Fruit fly (Drosophila melanogaster) whole organism, embryonic: ENCODE results near the gene CG11089.

Experiments
- Atf6 ChIP-seq: fragments of 200-800 bp; sonication (Bioruptor generic); IDR thresholded peaks from 2 replicates; pipeline ENCODE4 v1.3.6; 2022; ENCODE audit warnings: missing biosample characterization, missing genetic modification characterization
- CG10147 ChIP-seq: fragments of 200-800 bp; sonication (Bioruptor generic); optimal IDR thresholded peaks from 2 replicates; lab custom pipeline; 2019; ENCODE audit warnings: missing biosample characterization, mild to moderate bottlenecking, missing genetic modification characterization, moderate library complexity
- CG10209 ChIP-seq: fragments of 200-800 bp; sonication (Bioruptor generic); optimal IDR thresholded peaks from 3 replicates; lab custom pipeline; 2017; ENCODE audit warnings: missing biosample characterization, mild to moderate bottlenecking, missing genetic modification characterization, missing genetic modification reagents
- CG11560 ChIP-seq: fragments of 200-800 bp; sonication (Bioruptor generic); IDR thresholded peaks from 3 replicates; pipeline ENCODE4 v1.3.6; 2022; ENCODE audit warnings: missing biosample characterization, missing genetic modification characterization
- CG11695 ChIP-seq: fragments of 200-800 bp; sonication (Bioruptor generic); IDR thresholded peaks from 3 replicates; pipeline ENCODE4 v1.3.6; 2022; ENCODE audit warnings: missing biosample characterization, missing genetic modification characterization
- CG12071 ChIP-seq: fragments of 200-800 bp; sonication (Bioruptor generic); optimal IDR thresholded peaks from 3 replicates; lab custom pipeline; 2018; ENCODE audit warnings: missing biosample characterization, mild to moderate bottlenecking, missing genetic modification characterization
- CG13424 ChIP-seq: fragments of 200-800 bp; sonication (Bioruptor generic); optimal IDR thresholded peaks from 2 replicates; lab custom pipeline; 2019; ENCODE audit warnings: missing biosample characterization, mild to moderate bottlenecking, missing genetic modification characterization, moderate library complexity
- CG13894 ChIP-seq: fragments of 200-800 bp; sonication (Bioruptor generic); optimal IDR thresholded peaks from 3 replicates; lab custom pipeline; 2018; ENCODE audit warnings: missing biosample characterization, mild to moderate bottlenecking, missing genetic modification characterization, moderate library complexity
- CG1602 ChIP-seq: fragments of 200-800 bp; sonication (Bioruptor generic); optimal IDR thresholded peaks from 3 replicates; lab custom pipeline; 2016; ENCODE audit warnings: missing biosample characterization, missing genetic modification characterization
- CG1792 ChIP-seq: fragments of 200-800 bp; sonication (Bioruptor generic); optimal IDR thresholded peaks from 2 replicates; lab custom pipeline; 2016; ENCODE audit warnings: missing biosample characterization, missing genetic modification characterization
- CG2199 ChIP-seq: fragments of 200-800 bp; sonication (Bioruptor generic); IDR thresholded peaks from 3 replicates; pipeline ENCODE4 v1.3.6; 2022; ENCODE audit warnings: missing biosample characterization, missing genetic modification characterization
- CG32772 ChIP-seq: fragments of 200-800 bp; sonication (Bioruptor generic); IDR thresholded peaks from 2 replicates; pipeline ENCODE4 v1.3.6; 2022; ENCODE audit warnings: missing biosample characterization, missing genetic modification characterization
- CG34376 ChIP-seq: fragments of 200-800 bp; sonication (Bioruptor generic); optimal IDR thresholded peaks from 2 replicates; lab custom pipeline; 2018; ENCODE audit warnings: missing biosample characterization, mild to moderate bottlenecking, missing genetic modification characterization
- CG34422 ChIP-seq: fragments of 200-800 bp; sonication (Bioruptor generic); IDR thresholded peaks from 3 replicates; pipeline ENCODE4 v1.3.6; 2022; ENCODE audit warnings: missing biosample characterization, missing genetic modification characterization
- CG4404 ChIP-seq: fragments of 200-800 bp; sonication (Bioruptor generic); IDR thresholded peaks from 2 replicates; pipeline ENCODE4 v1.3.6; 2022; ENCODE audit warnings: missing biosample characterization, missing genetic modification characterization
- CG4707 ChIP-seq: fragments of 200-800 bp; sonication (Bioruptor generic); optimal IDR thresholded peaks from 2 replicates; lab custom pipeline; 2018; ENCODE audit warnings: missing biosample characterization, mild to moderate bottlenecking, missing genetic modification characterization, moderate library complexity
- CG6175 ChIP-seq: fragments of 200-800 bp; sonication (Bioruptor generic); IDR thresholded peaks from 3 replicates; pipeline ENCODE4 v1.3.6; 2022; ENCODE audit warnings: missing biosample characterization, missing genetic modification characterization
- CG7556 ChIP-seq: fragments of 200-800 bp; sonication (Bioruptor generic); optimal IDR thresholded peaks from 2 replicates; lab custom pipeline; 2017; ENCODE audit warnings: missing biosample characterization, mild to moderate bottlenecking, missing genetic modification characterization
- Chrac-16 ChIP-seq: fragments of 200-800 bp; sonication (Bioruptor generic); optimal IDR thresholded peaks from 3 replicates; lab custom pipeline; 2016; ENCODE audit warnings: missing biosample characterization, missing genetic modification characterization
- E2f2 ChIP-seq: fragments of 200-800 bp; sonication (Bioruptor generic); IDR thresholded peaks from 2 replicates; pipeline ENCODE4 v1.3.6; 2022; ENCODE audit warnings: missing biosample characterization, missing genetic modification characterization
- Ets65A ChIP-seq: fragments of 200-800 bp; sonication (Bioruptor generic); peaks from one replicate; lab custom pipeline; 2016; ENCODE audit warnings: missing biosample characterization, missing genetic modification characterization
- Med ChIP-seq: fragments of 200-800 bp; sonication (Bioruptor generic); peaks from one replicate; lab custom pipeline; 2016; ENCODE audit warnings: missing biosample characterization, missing genetic modification characterization, mild to moderate bottlenecking, inconsistent platforms, moderate library complexity
- NK7.1 ChIP-seq: fragments of 200-800 bp; sonication (Bioruptor generic); optimal IDR thresholded peaks from 3 replicates; lab custom pipeline; 2016; ENCODE audit warnings: missing biosample characterization, missing genetic modification characterization
- Pdp1 ChIP-seq, 2 experiments: fragments of 200-800 bp; sonication (Bioruptor generic); optimal IDR thresholded peaks; 3 replicates each; lab custom pipeline; 2016; ENCODE audit warnings: missing biosample characterization in 2 of 2, missing genetic modification characterization in 2 of 2, mild to moderate bottlenecking in 1 of 2, moderate library complexity in 1 of 2
- Ssrp ChIP-seq: fragments of 200-800 bp; sonication (Bioruptor generic); optimal IDR thresholded peaks from 2 replicates; lab custom pipeline; 2018; ENCODE audit warnings: missing biosample characterization, mild to moderate bottlenecking, missing genetic modification characterization, moderate library complexity
- Taf1 ChIP-seq: fragments of 200-800 bp; sonication (Bioruptor generic); IDR thresholded peaks from 2 replicates; pipeline ENCODE4 v1.3.6; 2022; ENCODE audit warnings: missing biosample characterization, missing genetic modification characterization
- Trl ChIP-seq, 3 experiments: fragments of >200 bp in 2 of 3; fragments of 200-800 bp in 1 of 3; sonication (Bioruptor generic) in 1 of 3; optimal IDR thresholded peaks; 2 replicates in 1 of 3; 3 replicates in 2 of 3; lab custom pipeline; 2016 to 2017; ENCODE audit warnings: missing biosample characterization in 1 of 3, missing genetic modification characterization in 1 of 3
- Vsx1 ChIP-seq: fragments of 200-800 bp; sonication (Bioruptor generic); optimal IDR thresholded peaks from 2 replicates; lab custom pipeline; 2017; ENCODE audit warnings: missing biosample characterization, mild to moderate bottlenecking, missing genetic modification characterization, missing genetic modification reagents
- bsh ChIP-seq, 2 experiments: fragments of 200-800 bp; sonication (Bioruptor generic); optimal IDR thresholded peaks; 2 replicates each; lab custom pipeline; 2017 to 2018; ENCODE audit warnings: mild to moderate bottlenecking in 2 of 2, missing biosample characterization in 2 of 2, missing genetic modification characterization in 2 of 2, moderate library complexity in 1 of 2
- chinmo ChIP-seq: fragments of 200-800 bp; sonication (Bioruptor generic); IDR thresholded peaks from 4 replicates; pipeline ENCODE4 v1.3.6; 2022; ENCODE audit warnings: missing biosample characterization, missing genetic modification characterization; ENCODE audit not compliant: partially characterized antibody
- crol ChIP-seq: fragments of 200-800 bp; sonication (Bioruptor generic); IDR thresholded peaks from 2 replicates; pipeline ENCODE4 v1.3.6; 2022; ENCODE audit warnings: missing biosample characterization, missing genetic modification characterization
- disco-r ChIP-seq: fragments of 200-800 bp; sonication (Bioruptor generic); optimal IDR thresholded peaks from 2 replicates; lab custom pipeline; 2016; ENCODE audit warnings: missing biosample characterization, missing genetic modification characterization
- fu2 ChIP-seq: fragments of 200-800 bp; sonication (Bioruptor generic); optimal IDR thresholded peaks from 2 replicates; lab custom pipeline; 2016; ENCODE audit warnings: missing biosample characterization, missing genetic modification characterization
- grn ChIP-seq: fragments of 200-800 bp; sonication (Bioruptor generic); optimal IDR thresholded peaks from 3 replicates; lab custom pipeline; 2017; ENCODE audit warnings: missing biosample characterization, missing genetic modification characterization
- nmo ChIP-seq: fragments of 200-800 bp; sonication (Bioruptor generic); optimal IDR thresholded peaks from 2 replicates; lab custom pipeline; 2018; ENCODE audit warnings: missing biosample characterization, mild to moderate bottlenecking, missing genetic modification characterization, moderate library complexity
- pzg ChIP-seq: fragments of 200-800 bp; sonication (Bioruptor generic); optimal IDR thresholded peaks from 3 replicates; lab custom pipeline; 2018; ENCODE audit warnings: missing biosample characterization, mild to moderate bottlenecking, missing genetic modification characterization, moderate library complexity
- sens ChIP-seq: fragments of 200-800 bp; sonication (Bioruptor generic); peaks from one replicate; lab custom pipeline; 2016; ENCODE audit warnings: missing biosample characterization, missing genetic modification characterization
- sug ChIP-seq: fragments of 200-800 bp; optimal IDR thresholded peaks from 2 replicates; lab custom pipeline; 2019; ENCODE audit warnings: missing biosample characterization, mild to moderate bottlenecking, missing genetic modification characterization, moderate library complexity
- tio ChIP-seq: fragments of 200-800 bp; sonication (Bioruptor generic); optimal IDR thresholded peaks from 2 replicates; lab custom pipeline; 2017; ENCODE audit warnings: missing biosample characterization, missing genetic modification characterization, inconsistent platforms
- tna ChIP-seq: fragments of 200-800 bp; sonication (Bioruptor generic); IDR thresholded peaks from 2 replicates; pipeline ENCODE4 v1.3.6; 2022; ENCODE audit warnings: missing biosample characterization, missing genetic modification characterization; ENCODE audit not compliant: partially characterized antibody
- trh ChIP-seq: fragments of 200-800 bp; sonication (Bioruptor generic); optimal IDR thresholded peaks from 2 replicates; lab custom pipeline; 2016; ENCODE audit warnings: missing biosample characterization, missing genetic modification characterization
- vfl ChIP-seq: fragments of 200-800 bp; sonication (Bioruptor generic); optimal IDR thresholded peaks from 2 replicates; lab custom pipeline; 2016; ENCODE audit warnings: missing biosample characterization, missing genetic modification characterization
- vvl ChIP-seq: fragments of 200-800 bp; sonication (Bioruptor generic); IDR thresholded peaks from 2 replicates; pipeline ENCODE4 v1.3.6; 2022; ENCODE audit warnings: missing biosample characterization, missing genetic modification characterization
- wdn ChIP-seq: fragments of 200-800 bp; sonication (Bioruptor generic); IDR thresholded peaks from 2 replicates; pipeline ENCODE4 v1.3.6; 2022; ENCODE audit warnings: missing biosample characterization, missing genetic modification characterization

Gene CG11089

dm6 chr3R:24862065-24862464 lies 14.8 kb upstream of the CG11089 start, which contains the start of gene CG13640:
CG13640 (minus strand) TSS chr3R:24862165.
- TF ChIP-seq vvl (GFP tag; lab: Robert Waterston, UW) = 0 out of 2 replicates have a peak, but pooled peaks have one; percentile 24
- peak; percentile 7 for TF ChIP-seq Med (GFP tag; lab: Kevin White, UChicago)
- TF ChIP-seq pzg (GFP tag; lab: Kevin White, UChicago) = no peak
- TF ChIP-seq CG13424 (tag; lab: Kevin White, UChicago) = no peak
- TF ChIP-seq CG12071 (GFP tag; lab: Kevin White, UChicago) = no peak
- no peak for TF ChIP-seq vfl (GFP tag; lab: Kevin White, UChicago)

dm6 chr3R:24862574-24863089 lies 14.2 kb upstream of the CG11089 start, which contains the start of gene CG7016:
CG7016 (plus strand) TSS chr3R:24862931.
- TF ChIP-seq sens (GFP tag; lab: Kevin White, UChicago) (peak; percentile 58), Trl (optimal IDR thresholded peaks at IDR 0.05; lab: Kevin White, UChicago) (peak; percentile 42 to 63), Trl (GFP tag; optimal IDR thresholded peaks at IDR 0.05; lab: Kevin White, UChicago) (no peak), CG13894 (tag; lab: Kevin White, UChicago) (peak; percentile 79), CG6175 (GFP tag; lab: Robert Waterston, UW) (no peak), Ets65A (GFP tag; lab: Kevin White, UChicago) (no peak), CG10147 (GFP tag; lab: Kevin White, UChicago) (no peak), CG1792 (no peak), CG2199 (GFP tag; lab: Robert Waterston, UW) (no peak), vvl (GFP tag; lab: Robert Waterston, UW) (0 out of 2 replicates have a peak, but pooled peaks have one; percentile 2), Pdp1 (GFP tag; optimal IDR thresholded peaks at IDR 0.05; lab: Kevin White, UChicago) (peak in 1 of 2 experiments; percentile 70), crol (GFP tag; lab: Robert Waterston, UW) (no peak), CG4404 (no peak), CG34422 (GFP tag; lab: Robert Waterston, UW) (peak; percentile 12; the same call in 1 of the 3 replicates), disco-r (GFP tag; lab: Kevin White, UChicago) (no peak), E2f2 (GFP tag; lab: Robert Waterston, UW) (no peak), grn (peak; percentile 13), CG34376 (peak; percentile 62), CG11560 (tag; lab: Robert Waterston, UW) (no peak), chinmo (peak; percentile 57; the same call in 1 of the 4 replicates), CG32772 (no peak), fu2 (no peak), Ssrp (tag; lab: Kevin White, UChicago) (no peak), NK7.1 (GFP tag; lab: Kevin White, UChicago) (no peak)

dm6 chr3R:24863894-24864293 lies 13.0 kb upstream of the CG11089 start:
- no peak for TF ChIP-seq Vsx1 (GFP tag; lab: Kevin White, UChicago)
- TF ChIP-seq sens (GFP tag; lab: Kevin White, UChicago) = peak; percentile 1

dm6 chr3R:24864719-24865400 lies 12.0 kb upstream of the CG11089 start, which contains the start of the genes Srg1 and Elal:
Srg1 (minus strand) TSS chr3R:24864732.
Elal (plus strand) TSS chr3R:24865350.
- peak; percentile 33; the same call in 1 of the 3 replicates for TF ChIP-seq CG11695 (GFP tag; lab: Robert Waterston, UW)
- TF ChIP-seq CG10209 = peak; percentile 6
- peak; percentile 28; the same call in 1 of the 2 replicates for TF ChIP-seq E2f2 (GFP tag; lab: Robert Waterston, UW)
- TF ChIP-seq Chrac-16 (GFP tag; lab: Kevin White, UChicago) = peak; percentile 4
- TF ChIP-seq Atf6 (GFP tag; lab: Robert Waterston, UW) = peak; percentile 11; the same call in 1 of the 2 replicates
- no peak for TF ChIP-seq CG1602 (GFP tag; lab: Kevin White, UChicago)
- no peak for TF ChIP-seq trh (GFP tag; lab: Kevin White, UChicago)
- no peak for TF ChIP-seq tio (GFP tag; lab: Kevin White, UChicago)
- 0 out of 2 replicates have a peak, but pooled peaks have one; percentile 14 for TF ChIP-seq wdn
- TF ChIP-seq tna = no peak
- peak; percentile 51 for TF ChIP-seq sug (tag; lab: Kevin White, UChicago)
- no peak for TF ChIP-seq CG4707
- TF ChIP-seq bsh (GFP tag; optimal IDR thresholded peaks at IDR 0.05; lab: Kevin White, UChicago) = peak in 1 of 2 experiments; percentile 22
- TF ChIP-seq nmo (GFP tag; lab: Kevin White, UChicago) = peak; percentile 41
- TF ChIP-seq Taf1 = 0 out of 2 replicates have a peak, but pooled peaks have one; percentile 21
- TF ChIP-seq CG7556 (GFP tag; lab: Kevin White, UChicago) = peak; percentile 33
